Worm (Caenorhabditis elegans) whole organism, midembryonic: ENCODE measurements around the gene phf-14.

Source experiments
- T22C8.4 ChIP-seq: fragments of 200-800 bp; sonication (Bioruptor generic); IDR thresholded peaks from 2 replicates; pipeline ENCODE4 v1.3.6; 2022; ENCODE audit warnings: missing genetic modification characterization, missing compliant biosample characterization
- cog-1 ChIP-seq: sonication (generic microtip); optimal IDR thresholded peaks from 2 replicates; lab custom pipeline; 2016; ENCODE audit warnings: missing genetic modification characterization, missing compliant biosample characterization
- flt-1 ChIP-seq: fragments of 200-800 bp; sonication (Bioruptor generic); IDR thresholded peaks from 2 replicates; pipeline ENCODE4 v1.3.6; 2022; ENCODE audit warnings: missing genetic modification characterization, missing compliant biosample characterization
- klf-2 ChIP-seq: fragments of 200-800 bp; sonication (Bioruptor generic); conservative IDR thresholded peaks from 2 replicates; pipeline ENCODE4 v1.3.6; 2022; ENCODE audit warnings: missing genetic modification reagents, missing genetic modification characterization, missing compliant biosample characterization
- med-1 ChIP-seq: sonication (generic microtip); optimal IDR thresholded peaks from 2 replicates; lab custom pipeline; 2017; ENCODE audit warnings: missing genetic modification characterization, mild to moderate bottlenecking, missing compliant biosample characterization, antibody characterized with exemption, missing genetic modification reagents; ENCODE audit not compliant: insufficient read depth
- ref-1 ChIP-seq: fragments of 200-800 bp; sonication (Bioruptor generic); conservative IDR thresholded peaks from 2 replicates; pipeline ENCODE4 v1.3.6; 2022; ENCODE audit warnings: missing genetic modification reagents, missing genetic modification characterization, missing compliant biosample characterization
- tab-1 ChIP-seq: fragments of 200-800 bp; sonication (Bioruptor generic); IDR thresholded peaks from 2 replicates; pipeline ENCODE4 v1.3.6; 2022; ENCODE audit warnings: missing genetic modification characterization, missing compliant biosample characterization
- ztf-29 ChIP-seq: fragments of 200-800 bp; sonication (Bioruptor generic); IDR thresholded peaks from 2 replicates; pipeline ENCODE4 v1.3.6; 2022; ENCODE audit warnings: missing genetic modification reagents, missing genetic modification characterization, missing compliant biosample characterization

ce11 chrV:17928128-17928527, 56.9 kb downstream of the phf-14 start:
- no peak for TF ChIP-seq ref-1 (GFP tag; lab: Robert Waterston, UW)
- no peak for TF ChIP-seq flt-1 (GFP tag; lab: Robert Waterston, UW)
- TF ChIP-seq T22C8.4, result no peak
- no peak for TF ChIP-seq med-1 (GFP tag; lab: Kevin White, UChicago)
- no peak for TF ChIP-seq cog-1 (tag; lab: Kevin White, UChicago)
- no peak for TF ChIP-seq klf-2 (GFP tag; lab: Robert Waterston, UW)
- TF ChIP-seq tab-1 (GFP tag; lab: Robert Waterston, UW), result no peak
- no peak for TF ChIP-seq ztf-29 (GFP tag; lab: Robert Waterston, UW)
